Worm (Caenorhabditis elegans): ENCODE measurements around the gene syx-5.

- TF ChIP-seq jun-1 (tag; optimal IDR thresholded peaks at IDR 0.05) (no peak), C04F5.9 (tag; optimal IDR thresholded peaks at IDR 0.05) (no peak), nhr-11 (tag; optimal IDR thresholded peaks at IDR 0.05) (no peak), blmp-1 (tag; optimal IDR thresholded peaks at IDR 0.05) (no peak), nhr-76 (tag; optimal IDR thresholded peaks at IDR 0.05) (no peak), alr-1 (tag; optimal IDR thresholded peaks at IDR 0.05; ENCODE audit: borderline replicate concordance) (no peak), unc-130 (tag; optimal IDR thresholded peaks at IDR 0.05) (no peak), nhr-28 (tag; optimal IDR thresholded peaks at IDR 0.05) (no peak)
Observed at ce11 chrV:11794172-11794571, 29.5 kb downstream of the syx-5 start.

Measured in whole organism, L1 larva.